Fruit fly (Drosophila melanogaster): ENCODE measurements around the gene CG32816.

DNA sequence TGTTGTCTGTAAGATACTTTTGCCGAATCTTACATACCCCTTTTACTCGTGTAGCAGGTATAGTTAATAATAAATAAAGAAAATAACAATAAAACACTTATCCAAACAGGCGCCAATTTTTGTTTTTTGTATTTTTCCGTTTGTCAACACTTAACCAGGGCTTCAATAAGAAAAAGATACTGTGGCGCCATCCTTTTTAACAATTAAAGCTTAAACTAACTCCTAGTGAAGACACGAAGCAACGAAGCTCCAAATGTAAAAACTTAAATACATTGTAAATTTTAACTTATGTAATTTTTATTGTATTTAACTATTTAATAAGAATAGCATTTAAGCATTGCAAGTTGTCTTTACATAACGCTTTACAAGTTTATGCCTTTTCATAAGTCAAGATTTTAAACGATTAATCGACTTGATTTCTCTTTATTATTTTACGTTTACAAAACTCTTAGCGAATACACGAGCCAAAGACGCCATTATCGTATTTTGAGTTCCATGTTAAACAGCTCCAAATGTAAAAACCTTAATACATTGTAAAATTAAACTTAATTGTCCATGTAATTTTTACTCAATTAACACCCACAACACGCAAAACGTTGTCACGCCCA lies 133.8 kb downstream of the CG32816 start:
- TF ChIP-seq insv (optimal IDR thresholded peaks at IDR 0.05) (no peak), h (optimal IDR thresholded peaks at IDR 0.05) (no peak), ttk (optimal IDR thresholded peaks at IDR 0.05) (no peak), Sin3A (optimal IDR thresholded peaks at IDR 0.05) (no peak), psq (optimal IDR thresholded peaks at IDR 0.05) (no peak), Myc (optimal IDR thresholded peaks at IDR 0.05) (no peak)
